Worm (Caenorhabditis elegans) whole organism, L4 larva: Measurements from ENCODE around the gene txt-13.

Source experiments
- D1046.2 ChIP-seq: fragments of 200-800 bp; sonication (Bioruptor generic); IDR thresholded peaks from 2 replicates; pipeline ENCODE4 v1.3.6; 2022; ENCODE audit warnings: missing genetic modification characterization, missing compliant biosample characterization
- F10B5.3 ChIP-seq: sonication (generic microtip); optimal IDR thresholded peaks from 2 replicates; lab custom pipeline; 2016; ENCODE audit warnings: mild to moderate bottlenecking, missing genetic modification characterization, missing compliant biosample characterization
- F26F4.8 ChIP-seq: fragments of 200-800 bp; sonication (Bioruptor generic); conservative IDR thresholded peaks from 2 replicates; pipeline ENCODE4 v1.3.6; 2022; ENCODE audit warnings: missing genetic modification characterization, missing compliant biosample characterization
- F37D6.2 ChIP-seq: sonication (generic microtip); optimal IDR thresholded peaks from 2 replicates; lab custom pipeline; 2016; ENCODE audit warnings: mild to moderate bottlenecking, missing genetic modification characterization, missing compliant biosample characterization
- F44E2.7 ChIP-seq: fragments of 200-800 bp; sonication (Bioruptor generic); IDR thresholded peaks from 2 replicates; pipeline ENCODE4 v2.1.2; 2022; ENCODE audit warnings: missing genetic modification characterization, missing compliant biosample characterization
- T20F7.1 ChIP-seq: fragments of 200-800 bp; sonication (Bioruptor generic); optimal IDR thresholded peaks from 2 replicates; lab custom pipeline; 2018; ENCODE audit warnings: mild to moderate bottlenecking, missing genetic modification characterization, missing compliant biosample characterization
- Y105C5A.15 ChIP-seq: fragments of 200-800 bp; sonication (Bioruptor generic); IDR thresholded peaks from 2 replicates; pipeline ENCODE4 v1.3.6; 2022; ENCODE audit warnings: missing genetic modification characterization, missing compliant biosample characterization
- ZK337.2 ChIP-seq: fragments of 200-800 bp; sonication (Bioruptor generic); IDR thresholded peaks from 2 replicates; pipeline ENCODE4 v1.3.6; 2022; ENCODE audit warnings: missing genetic modification reagents, missing genetic modification characterization, missing compliant biosample characterization
- aha-1 ChIP-seq: fragments of 150-350 bp; peaks from one replicate; lab custom pipeline; 2014; ENCODE audit warnings: missing biosample characterization, missing genetic modification characterization
- arid-1 ChIP-seq: fragments of 200-800 bp; sonication (Bioruptor generic); conservative IDR thresholded peaks from 2 replicates; pipeline ENCODE4 v1.3.6; 2022; ENCODE audit warnings: missing genetic modification reagents, missing genetic modification characterization, missing compliant biosample characterization
- ceh-28 ChIP-seq: fragments of 150-350 bp; optimal IDR thresholded peaks from 2 replicates; lab custom pipeline; 2014; ENCODE audit warnings: missing biosample characterization, missing genetic modification reagents, missing genetic modification characterization
- cey-2 ChIP-seq: sonication (generic microtip); optimal IDR thresholded peaks from 3 replicates; lab custom pipeline; 2017; ENCODE audit warnings: missing genetic modification characterization, mild to moderate bottlenecking, missing compliant biosample characterization, antibody characterized with exemption, borderline replicate concordance; ENCODE audit not compliant: insufficient read depth
- daf-16 ChIP-seq, 3 experiments: sonication (generic microtip); optimal IDR thresholded peaks; 2 replicates each; lab custom pipeline; 2016 to 2017; ENCODE audit warnings: missing genetic modification characterization in 3 of 3, missing genetic modification reagents in 3 of 3, mild to moderate bottlenecking in 2 of 3, missing compliant biosample characterization in 2 of 3, missing biosample characterization in 1 of 3, moderate library complexity in 1 of 3
- dmd-6 ChIP-seq: fragments of 200-800 bp; sonication (Bioruptor generic); IDR thresholded peaks from 2 replicates; pipeline ENCODE4 v1.3.6; 2022; ENCODE audit warnings: missing genetic modification reagents, missing genetic modification characterization, missing compliant biosample characterization
- dmd-8 ChIP-seq: fragments of 200-800 bp; sonication (Bioruptor generic); IDR thresholded peaks from 2 replicates; pipeline ENCODE4 v1.3.6; 2022; ENCODE audit warnings: missing genetic modification characterization, missing compliant biosample characterization
- dmd-9 ChIP-seq: fragments of 200-800 bp; sonication (Bioruptor generic); IDR thresholded peaks from 2 replicates; pipeline ENCODE4 v1.3.6; 2022; ENCODE audit warnings: missing genetic modification reagents, missing genetic modification characterization, missing compliant biosample characterization
- dpl-1 ChIP-seq: fragments of 150-350 bp; optimal IDR thresholded peaks from 2 replicates; lab custom pipeline; 2014; ENCODE audit warnings: missing biosample characterization, missing genetic modification reagents, missing genetic modification characterization
- dve-1 ChIP-seq: sonication (generic microtip); optimal IDR thresholded peaks from 2 replicates; lab custom pipeline; 2017; ENCODE audit warnings: antibody characterized with exemption, mild to moderate bottlenecking, missing genetic modification characterization, missing compliant biosample characterization; ENCODE audit not compliant: insufficient read depth
- fkh-10 ChIP-seq: fragments of 150-350 bp; optimal IDR thresholded peaks from 2 replicates; lab custom pipeline; 2014; ENCODE audit warnings: missing biosample characterization, missing genetic modification reagents, missing genetic modification characterization
- gei-8 ChIP-seq: fragments of 200-800 bp; sonication (Bioruptor generic); optimal IDR thresholded peaks from 2 replicates; lab custom pipeline; 2018; ENCODE audit warnings: mild to moderate bottlenecking, missing genetic modification characterization, missing compliant biosample characterization
- hif-1 ChIP-seq, 2 experiments: sonication (generic microtip); optimal IDR thresholded peaks; 2 replicates each; lab custom pipeline; 2016 to 2017; ENCODE audit warnings: missing compliant biosample characterization in 2 of 2, missing genetic modification characterization in 2 of 2, missing genetic modification reagents in 2 of 2, missing genotype in 2 of 2, mild to moderate bottlenecking in 1 of 2
- hlh-11 ChIP-seq: fragments of 200-800 bp; sonication (Bioruptor generic); optimal IDR thresholded peaks from 2 replicates; lab custom pipeline; 2018; ENCODE audit warnings: mild to moderate bottlenecking, missing genetic modification characterization, missing compliant biosample characterization
- hmg-1.1 ChIP-seq: fragments of 200-800 bp; sonication (Bioruptor generic); IDR thresholded peaks from 2 replicates; pipeline ENCODE4 v1.3.6; 2022; ENCODE audit warnings: missing genetic modification reagents, missing genetic modification characterization, missing compliant biosample characterization
- jun-1 ChIP-seq: fragments of 150-350 bp; optimal IDR thresholded peaks from 2 replicates; lab custom pipeline; 2014; ENCODE audit warnings: missing biosample characterization, missing genetic modification reagents, missing genetic modification characterization
- lim-7 ChIP-seq: fragments of 200-800 bp; sonication (Bioruptor generic); IDR thresholded peaks from 2 replicates; pipeline ENCODE4 v1.3.6; 2022; ENCODE audit warnings: missing genetic modification characterization, missing compliant biosample characterization
- lin-13 ChIP-seq: fragments of 150-350 bp; optimal IDR thresholded peaks from 2 replicates; lab custom pipeline; 2014; ENCODE audit warnings: missing biosample characterization, missing genetic modification reagents, missing genetic modification characterization
- lin-38 ChIP-seq: fragments of 200-800 bp; sonication (Bioruptor generic); IDR thresholded peaks from 2 replicates; pipeline ENCODE4 v1.3.6; 2022; ENCODE audit warnings: missing genetic modification reagents, missing genetic modification characterization, missing compliant biosample characterization
- lsy-2 ChIP-seq, 2 experiments: fragments of 150-350 bp in 1 of 2; sonication (generic microtip) in 1 of 2; optimal IDR thresholded peaks; 2 replicates each; lab custom pipeline; 2014 to 2017; ENCODE audit warnings: missing biosample characterization in 2 of 2, missing genetic modification characterization in 2 of 2
- mes-2 ChIP-seq: sonication (generic microtip); optimal IDR thresholded peaks from 2 replicates; lab custom pipeline; 2016; ENCODE audit warnings: missing genotype, mild to moderate bottlenecking, missing genetic modification characterization, missing compliant biosample characterization; ENCODE audit not compliant: poor library complexity, severe bottlenecking
- mxl-3 ChIP-seq: fragments of 200-800 bp; sonication (Bioruptor generic); optimal IDR thresholded peaks from 2 replicates; lab custom pipeline; 2018; ENCODE audit warnings: mild to moderate bottlenecking, missing genetic modification characterization, missing compliant biosample characterization
- nhr-10 ChIP-seq: fragments of 150-350 bp; optimal IDR thresholded peaks from 2 replicates; lab custom pipeline; 2014; ENCODE audit warnings: missing biosample characterization, missing genetic modification characterization
- nhr-102 ChIP-seq: sonication (generic microtip); optimal IDR thresholded peaks from 2 replicates; lab custom pipeline; 2016; ENCODE audit warnings: mild to moderate bottlenecking, missing genetic modification characterization, moderate library complexity, missing compliant biosample characterization
- nhr-11 ChIP-seq: fragments of 150-350 bp; optimal IDR thresholded peaks from 2 replicates; lab custom pipeline; 2014; ENCODE audit warnings: missing biosample characterization, missing genetic modification characterization
- nhr-111 ChIP-seq: fragments of 200-800 bp; sonication (Bioruptor generic); optimal IDR thresholded peaks from 2 replicates; lab custom pipeline; 2018; ENCODE audit warnings: mild to moderate bottlenecking, missing genetic modification characterization, missing compliant biosample characterization
- nhr-41 ChIP-seq: fragments of 200-800 bp; sonication (Bioruptor generic); IDR thresholded peaks from 2 replicates; pipeline ENCODE4 v1.3.6; 2022; ENCODE audit warnings: missing genetic modification reagents, missing genetic modification characterization, missing compliant biosample characterization
- nhr-6 ChIP-seq: fragments of 150-350 bp; optimal IDR thresholded peaks from 2 replicates; lab custom pipeline; 2014; ENCODE audit warnings: missing biosample characterization, missing genetic modification characterization
- nhr-76 ChIP-seq: fragments of 150-350 bp; optimal IDR thresholded peaks from 2 replicates; lab custom pipeline; 2014; ENCODE audit warnings: missing biosample characterization, missing genetic modification characterization
- pqm-1 ChIP-seq: sonication (generic microtip); optimal IDR thresholded peaks from 2 replicates; lab custom pipeline; 2017; ENCODE audit warnings: missing biosample characterization, missing genetic modification characterization
- spr-3 ChIP-seq: fragments of 200-800 bp; sonication (Bioruptor generic); optimal IDR thresholded peaks from 2 replicates; lab custom pipeline; 2018; ENCODE audit warnings: mild to moderate bottlenecking, missing genetic modification characterization, missing compliant biosample characterization
- unc-130 ChIP-seq: sonication (generic microtip); optimal IDR thresholded peaks from 2 replicates; lab custom pipeline; 2016; ENCODE audit warnings: missing genetic modification reagents, missing genetic modification characterization, missing compliant biosample characterization
- unc-62 ChIP-seq, 3 experiments: fragments of 150-350 bp in 1 of 3; sonication (generic microtip); optimal IDR thresholded peaks in 2 of 3; peaks in 1 of 3; 1 replicate in 1 of 3; 2 replicates in 2 of 3; lab custom pipeline; 2014 to 2017; ENCODE audit warnings: missing biosample characterization in 3 of 3, missing genetic modification characterization in 3 of 3, missing genetic modification reagents in 3 of 3, missing genotype in 1 of 3
- zag-1 ChIP-seq: fragments of 150-350 bp; optimal IDR thresholded peaks from 2 replicates; lab custom pipeline; 2014; ENCODE audit warnings: missing biosample characterization, missing genetic modification characterization
- zfp-2 ChIP-seq: sonication (generic microtip); optimal IDR thresholded peaks from 2 replicates; lab custom pipeline; 2016; ENCODE audit warnings: mild to moderate bottlenecking, missing genetic modification characterization, missing compliant biosample characterization
- ztf-11 ChIP-seq: fragments of 150-350 bp; optimal IDR thresholded peaks from 2 replicates; lab custom pipeline; 2014; ENCODE audit warnings: missing biosample characterization, missing genetic modification characterization
- ztf-7 ChIP-seq: fragments of 150-350 bp; optimal IDR thresholded peaks from 2 replicates; lab custom pipeline; 2014; ENCODE audit warnings: missing biosample characterization, missing genetic modification characterization

Gene txt-13

DNA sequence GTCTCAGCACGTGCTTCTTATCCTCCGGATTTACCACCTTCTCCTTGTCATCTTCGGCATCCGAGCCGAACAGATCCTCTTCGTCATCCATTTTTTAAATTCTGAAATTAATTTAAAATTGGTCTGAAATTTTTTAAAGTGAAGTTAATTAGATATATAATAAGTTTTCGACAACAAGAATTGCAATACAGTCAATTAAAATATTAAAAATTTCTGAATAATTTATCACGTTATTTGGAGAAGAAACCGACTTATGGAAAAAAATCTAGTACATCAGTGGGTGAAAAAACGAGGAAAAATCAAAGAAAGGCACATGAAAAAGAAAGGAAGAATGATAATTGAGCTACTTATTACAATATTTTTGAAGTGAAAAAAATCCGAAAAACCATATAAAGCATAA is 35.1 kb downstream of the txt-13 start, which contains the start of gene taf-13:
Gene taf-13, minus strand, starts transcription at position 101 of the 400 bp plus-strand sequence.
- no peak for TF ChIP-seq nhr-6 (tag; lab: Kevin White, UChicago)
- TF ChIP-seq Y105C5A.15 (GFP tag; lab: Robert Waterston, UW) = no peak
- TF ChIP-seq zfp-2 (tag; lab: Kevin White, UChicago) = no peak
- no peak for TF ChIP-seq unc-62 (GFP tag; optimal IDR thresholded peaks at IDR 0.05 in 1 of 2; lab: Kevin White, UChicago)
- TF ChIP-seq unc-62 (tag; optimal IDR thresholded peaks at IDR 0.05; lab: Kevin White, UChicago) = no peak
- TF ChIP-seq F37D6.2 (tag; lab: Kevin White, UChicago) = no peak
- TF ChIP-seq zag-1 (tag; lab: Kevin White, UChicago) = no peak
- TF ChIP-seq dmd-8 (GFP tag; lab: Robert Waterston, UW) = no peak
- no peak for TF ChIP-seq pqm-1 (tag; lab: Kevin White, UChicago)
- TF ChIP-seq dve-1 (tag; lab: Kevin White, UChicago) = no peak
- TF ChIP-seq lim-7 (GFP tag; lab: Robert Waterston, UW) = no peak
- TF ChIP-seq cey-2 (tag; lab: Kevin White, UChicago) = no peak
- TF ChIP-seq dmd-6 (GFP tag; lab: Robert Waterston, UW) = no peak
- no peak for TF ChIP-seq ztf-7 (tag; lab: Kevin White, UChicago)
- TF ChIP-seq gei-8 (GFP tag; lab: Kevin White, UChicago) = no peak
- TF ChIP-seq, all 104 proteins: peak for 0

DNA sequence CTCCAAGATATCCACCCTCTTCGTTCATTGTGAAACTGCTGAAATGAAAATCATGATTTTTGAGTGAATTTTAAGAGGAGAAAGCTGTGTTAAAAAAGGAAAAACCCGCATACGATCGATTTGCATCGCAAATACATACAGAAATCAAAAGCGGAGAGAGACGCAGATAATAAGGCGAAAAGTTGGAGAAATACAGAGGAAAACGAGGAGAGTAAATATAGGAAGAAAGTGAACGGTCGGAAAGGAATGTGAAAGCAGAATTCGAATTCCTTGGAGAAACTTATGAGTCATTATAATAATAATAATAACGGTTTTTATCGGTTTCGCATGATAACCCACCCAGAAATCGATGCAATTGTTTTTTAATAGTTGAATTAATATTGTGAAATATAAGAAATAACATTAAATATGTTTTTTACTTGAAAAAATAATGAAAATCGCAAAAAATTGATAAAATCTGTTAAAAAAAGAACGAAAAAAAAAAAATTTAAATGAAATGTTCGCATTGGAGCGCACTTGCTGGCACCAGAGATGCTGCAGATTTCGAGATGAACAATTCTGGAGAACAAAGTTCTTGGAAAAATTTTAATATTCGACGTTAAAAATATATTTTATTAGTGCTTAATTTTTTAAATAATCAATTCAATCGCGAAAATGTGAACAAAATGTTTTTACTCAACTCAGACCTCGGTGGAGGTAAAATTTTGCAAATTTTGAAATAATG is 37.0 kb downstream of the txt-13 start, which contains the start of gene ccm-3:
Gene ccm-3, minus strand, starts transcription at position 38 of the 724 bp plus-strand sequence.
- TF ChIP-seq zag-1 (tag; lab: Kevin White, UChicago) (no peak), hlh-11 (tag; lab: Kevin White, UChicago) (no peak), ztf-11 (tag; lab: Kevin White, UChicago) (no peak), dpl-1 (GFP tag; lab: Kevin White, UChicago) (peak; percentile 53), fkh-10 (GFP tag; lab: Kevin White, UChicago) (peak; percentile 15), dmd-8 (GFP tag; lab: Robert Waterston, UW) (no peak), nhr-11 (tag; lab: Kevin White, UChicago) (peak; percentile 17), nhr-76 (tag; lab: Kevin White, UChicago) (no peak), nhr-10 (tag; lab: Kevin White, UChicago) (no peak), F44E2.7 (GFP tag; lab: Robert Waterston, UW) (no peak), arid-1 (GFP tag; lab: Robert Waterston, UW) (no peak), aha-1 (tag; lab: Kevin White, UChicago) (peak; percentile 69), unc-130 (peak; percentile 3), T20F7.1 (peak; percentile 44), hmg-1.1 (no peak), ceh-28 (tag; lab: Kevin White, UChicago) (no peak), ZK337.2 (GFP tag; lab: Robert Waterston, UW) (no peak), lin-13 (GFP tag; lab: Kevin White, UChicago) (no peak), mxl-3 (no peak), F10B5.3 (tag; lab: Kevin White, UChicago) (no peak), D1046.2 (GFP tag; lab: Robert Waterston, UW) (no peak), lsy-2 (tag; optimal IDR thresholded peaks at IDR 0.05; lab: Kevin White, UChicago) (peak in 1 of 2 experiments; percentile 36), F26F4.8 (GFP tag; lab: Robert Waterston, UW) (no peak), dmd-9 (GFP tag; lab: Robert Waterston, UW) (no peak), lin-38 (GFP tag; lab: Robert Waterston, UW) (peak; percentile 91), daf-16 (GFP tag; optimal IDR thresholded peaks at IDR 0.05; lab: Kevin White, UChicago) (no peak), daf-16 (tag; optimal IDR thresholded peaks at IDR 0.05; lab: Kevin White, UChicago) (peak; percentile 14), nhr-41 (GFP tag; lab: Robert Waterston, UW) (no peak), nhr-102 (tag; lab: Kevin White, UChicago) (no peak), spr-3 (GFP tag; lab: Kevin White, UChicago) (no peak), hif-1 (tag; optimal IDR thresholded peaks at IDR 0.05; lab: Kevin White, UChicago) (no peak), mes-2 (tag; lab: Kevin White, UChicago) (no peak), jun-1 (tag; lab: Kevin White, UChicago) (no peak), nhr-111 (GFP tag; lab: Kevin White, UChicago) (no peak)
